Fruit fly (Drosophila melanogaster): ENCODE results near the gene CG6310.

Gene CG6310

dm6 chr3L:11091943-11092609 is 22.4 kb upstream of the CG6310 start (continued):
- no peak for TF ChIP-seq Dll (GFP tag; IDR thresholded peaks at IDR 0.05; ENCODE audit: partially characterized antibody)
- TF ChIP-seq ci (GFP tag; IDR thresholded peaks at IDR 0.05): peak; percentile 77; the same call in 2 of the 3 replicates
- TF ChIP-seq abd-A (tag; optimal IDR thresholded peaks at IDR 0.05): no peak
- TF ChIP-seq CG12104 (GFP tag; optimal IDR thresholded peaks at IDR 0.05): no peak
- peak; percentile 7 for TF ChIP-seq ewg (GFP tag; optimal IDR thresholded peaks at IDR 0.05)
- peak; percentile 25 for TF ChIP-seq YL-1 (GFP tag; optimal IDR thresholded peaks at IDR 0.05)
- no peak for TF ChIP-seq CG2875 (GFP tag; optimal IDR thresholded peaks at IDR 0.05)
- peak; percentile 22 for TF ChIP-seq vfl (GFP tag; optimal IDR thresholded peaks at IDR 0.05)
- no peak for TF ChIP-seq Doc3 (GFP tag; IDR thresholded peaks at IDR 0.05; ENCODE audit: partially characterized antibody)
- TF ChIP-seq CG18619 (GFP tag; optimal IDR thresholded peaks at IDR 0.05): peak; percentile 22
- peak; percentile 51 for TF ChIP-seq CG10431 (GFP tag; optimal IDR thresholded peaks at IDR 0.05)
- no peak for TF ChIP-seq ham (GFP tag; IDR thresholded peaks at IDR 0.05)
- TF ChIP-seq kay (GFP tag; optimal IDR thresholded peaks at IDR 0.05): peak; percentile 43
- peak; percentile 96 for TF ChIP-seq sr (GFP tag; IDR thresholded peaks at IDR 0.05)
- TF ChIP-seq corto (GFP tag; optimal IDR thresholded peaks at IDR 0.05): peak; percentile 47
- TF ChIP-seq dysf (GFP tag; IDR thresholded peaks at IDR 0.05): no peak
- no peak for TF ChIP-seq Jarid2 (GFP tag; optimal IDR thresholded peaks at IDR 0.05)
- TF ChIP-seq CG34224 (GFP tag; IDR thresholded peaks at IDR 0.05; ENCODE audit: partially characterized antibody): no peak
- TF ChIP-seq CG7928 (GFP tag; optimal IDR thresholded peaks at IDR 0.05): no peak
- TF ChIP-seq fru (optimal IDR thresholded peaks at IDR 0.05): no peak
- no peak for TF ChIP-seq CG14860 (GFP tag; IDR thresholded peaks at IDR 0.05; ENCODE audit: partially characterized antibody)
- peak; percentile 53 for TF ChIP-seq Rfx (GFP tag; IDR thresholded peaks at IDR 0.05)
- TF ChIP-seq CG5953 (GFP tag; IDR thresholded peaks at IDR 0.05): no peak
- TF ChIP-seq bowl (GFP tag; IDR thresholded peaks at IDR 0.05): no peak
- peak; percentile 14 for TF ChIP-seq CG4854 (GFP tag; optimal IDR thresholded peaks at IDR 0.05)
- peak; percentile 3 for TF ChIP-seq Nf-YB (GFP tag; optimal IDR thresholded peaks at IDR 0.05)
- peak; percentile 41 for TF ChIP-seq Meics (GFP tag; optimal IDR thresholded peaks at IDR 0.05)
- no peak for TF ChIP-seq so (GFP tag; IDR thresholded peaks at IDR 0.05)
- TF ChIP-seq eyg (GFP tag; optimal IDR thresholded peaks at IDR 0.05): peak; percentile 27
- no peak for TF ChIP-seq CG1832 (GFP tag; optimal IDR thresholded peaks at IDR 0.05)
- TF ChIP-seq CG15514 (GFP tag; optimal IDR thresholded peaks at IDR 0.05): peak; percentile 62
- TF ChIP-seq ttk (GFP tag; IDR thresholded peaks at IDR 0.05): no peak
- peak; percentile 42; the same call in 1 of the 3 replicates for TF ChIP-seq Opbp (GFP tag; IDR thresholded peaks at IDR 0.05; ENCODE audit: partially characterized antibody)
- no peak for TF ChIP-seq Blimp-1 (GFP tag; optimal IDR thresholded peaks at IDR 0.05)
- TF ChIP-seq CG8359 (GFP tag; optimal IDR thresholded peaks at IDR 0.05; ENCODE audit: borderline replicate concordance): no peak
- TF ChIP-seq CG2199 (GFP tag; IDR thresholded peaks at IDR 0.05): 0 out of 3 replicates have a peak, but pooled peaks have one; percentile 46
- no peak for TF ChIP-seq Ssrp (tag; optimal IDR thresholded peaks at IDR 0.05)
- peak; percentile 27 for TF ChIP-seq CG17186 (GFP tag; optimal IDR thresholded peaks at IDR 0.05)
- no peak for TF ChIP-seq hth (optimal IDR thresholded peaks at IDR 0.05)
- TF ChIP-seq maf-S (GFP tag; optimal IDR thresholded peaks at IDR 0.05): peak; percentile 64
- peak; percentile 31 for TF ChIP-seq CG7786 (GFP tag; optimal IDR thresholded peaks at IDR 0.05)
- TF ChIP-seq rib (GFP tag; IDR thresholded peaks at IDR 0.05): no peak
- TF ChIP-seq br (optimal IDR thresholded peaks at IDR 0.05): no peak
- peak; percentile 31 for TF ChIP-seq dmrt11E (tag; optimal IDR thresholded peaks at IDR 0.05)
- TF ChIP-seq CG17612 (GFP tag; IDR thresholded peaks at IDR 0.05): no peak
- TF ChIP-seq CG5180 (GFP tag; optimal IDR thresholded peaks at IDR 0.05): peak; percentile 26
- no peak for TF ChIP-seq CG7271 (tag; optimal IDR thresholded peaks at IDR 0.05)
- TF ChIP-seq salm (tag; optimal IDR thresholded peaks at IDR 0.05): no peak
- TF ChIP-seq CG18599 (GFP tag; optimal IDR thresholded peaks at IDR 0.05): peak; percentile 47
- no peak for TF ChIP-seq CG14667 (GFP tag; IDR thresholded peaks at IDR 0.05)
